Worm (Caenorhabditis elegans): ENCODE measurements around the gene T01H10.11.

T01H10.11 gene

DNA sequence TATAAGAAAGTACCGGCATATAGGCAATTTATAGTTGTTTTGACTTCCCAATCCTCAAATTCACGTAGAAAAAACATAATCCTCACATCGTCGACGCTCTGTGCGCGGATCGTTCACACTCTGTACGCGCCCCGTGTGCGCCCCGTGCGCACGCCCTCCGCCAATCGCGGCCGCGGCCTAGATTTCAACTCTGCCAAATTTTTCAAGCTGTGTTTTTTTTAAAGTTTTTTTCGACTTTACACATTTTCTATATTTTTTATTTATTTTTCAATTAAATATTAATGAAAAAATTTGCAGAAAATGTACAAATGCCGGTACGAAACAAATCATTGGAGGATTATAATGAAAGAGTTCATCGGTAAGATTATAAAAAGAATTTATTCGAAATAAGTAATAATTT is at the start of gene T01H10.11:
Gene T01H10.11, plus strand, starts transcription at position 301 of the 400 bp plus-strand sequence.
- TF ChIP-seq elt-3 (tag; optimal IDR thresholded peaks at IDR 0.05) (no peak), unc-62 (GFP tag; optimal IDR thresholded peaks at IDR 0.05) (no peak), snpc-4 (tag; optimal IDR thresholded peaks at IDR 0.05) (no peak), sea-2 (GFP tag; optimal IDR thresholded peaks at IDR 0.05) (no peak), fkh-10 (GFP tag; optimal IDR thresholded peaks at IDR 0.05) (no peak), ama-1 (optimal IDR thresholded peaks at IDR 0.05) (no peak), unc-39 (tag; optimal IDR thresholded peaks at IDR 0.05) (no peak), nhr-12 (tag; optimal IDR thresholded peaks at IDR 0.05) (no peak)

DNA sequence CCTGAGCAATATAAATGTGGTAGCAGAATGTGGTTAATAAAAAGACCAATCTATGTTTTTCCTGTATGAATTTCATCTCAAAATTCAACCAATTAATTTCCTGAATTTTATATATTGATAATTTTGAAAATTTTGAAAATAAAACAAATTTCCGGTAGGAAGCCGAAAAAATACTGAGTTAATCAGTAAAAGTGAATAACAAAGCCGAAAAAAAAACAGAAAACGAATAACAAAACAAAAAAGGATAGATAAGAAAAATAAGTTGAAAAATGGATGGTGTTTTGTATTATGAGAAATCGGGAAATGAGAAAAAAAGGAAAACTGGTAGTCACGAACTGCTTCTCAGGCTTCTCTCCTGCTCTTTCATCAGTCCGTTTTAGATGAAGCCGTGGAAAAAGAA is 49.5 kb upstream of the T01H10.11 start, which contains the start of gene tmem-145:
Gene tmem-145, minus strand, starts transcription at position 101 of the 400 bp plus-strand sequence.
- TF ChIP-seq tbx-2 (tag; optimal IDR thresholded peaks at IDR 0.05), result no peak
- TF ChIP-seq nhr-11 (tag; optimal IDR thresholded peaks at IDR 0.05), result no peak
- TF ChIP-seq nhr-76 (tag; optimal IDR thresholded peaks at IDR 0.05), result no peak
- TF ChIP-seq pqm-1 (tag; optimal IDR thresholded peaks at IDR 0.05), result no peak
- no peak for TF ChIP-seq snpc-4 (tag; optimal IDR thresholded peaks at IDR 0.05)
- TF ChIP-seq fos-1 (tag; optimal IDR thresholded peaks at IDR 0.05), result no peak

DNA sequence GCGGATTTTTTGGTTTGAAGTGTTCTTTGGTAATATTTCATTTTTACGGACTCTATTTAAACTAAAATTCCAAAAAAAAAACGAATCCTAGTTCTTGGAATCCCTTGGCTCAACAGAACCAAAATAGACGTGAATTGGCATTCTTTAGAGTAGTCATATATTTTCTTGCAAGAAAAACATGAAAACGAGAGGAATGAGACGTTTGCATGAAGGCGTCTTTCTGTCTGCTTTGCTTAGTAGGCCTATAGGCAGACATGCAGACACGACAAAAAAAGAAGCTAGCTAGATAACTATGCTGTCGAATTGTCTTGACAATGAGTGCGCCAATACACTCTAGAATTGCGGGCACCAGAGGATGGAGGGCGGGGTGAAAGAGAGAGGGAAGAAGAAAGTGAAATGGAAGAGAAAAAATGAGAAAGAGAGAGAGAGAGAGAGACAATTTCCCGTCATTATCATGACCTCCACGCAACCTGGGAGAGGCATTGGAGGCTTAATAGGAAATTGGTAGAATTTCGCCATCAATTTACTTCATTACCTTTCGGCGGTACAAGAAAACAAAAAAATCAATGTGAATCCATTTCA is 42.6 kb upstream of the T01H10.11 start:
- TF ChIP-seq nhr-25 (tag; optimal IDR thresholded peaks at IDR 0.05) (peak; percentile 71), ztf-4 (tag; optimal IDR thresholded peaks at IDR 0.05) (no peak), ceh-28 (tag; optimal IDR thresholded peaks at IDR 0.05) (no peak), snpc-4 (tag; optimal IDR thresholded peaks at IDR 0.05) (no peak), lsy-12 (tag; optimal IDR thresholded peaks at IDR 0.05) (no peak), nhr-23 (tag; optimal IDR thresholded peaks at IDR 0.05) (peak; percentile 24), nfya-1 (tag; optimal IDR thresholded peaks at IDR 0.05; ENCODE audit: insufficient read depth) (peak; percentile 43)

DNA sequence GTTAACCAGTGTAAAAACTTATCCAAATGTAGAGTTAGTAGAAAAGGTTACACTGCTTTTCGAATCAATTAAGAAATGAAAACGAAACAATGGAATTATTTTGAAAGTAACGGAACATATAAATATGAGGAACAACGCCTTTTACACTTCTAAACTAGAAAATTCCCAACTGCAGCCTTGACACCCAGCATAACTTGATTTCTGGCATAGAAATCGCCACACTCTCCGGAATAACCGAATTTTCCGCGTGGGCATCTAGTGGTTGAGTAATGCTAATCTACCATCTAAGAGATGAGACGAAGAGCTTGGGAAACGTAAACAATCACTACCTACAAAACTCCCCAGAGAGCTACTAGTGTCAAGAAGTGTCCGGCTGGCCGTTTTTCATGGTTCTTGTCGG is 42.0 kb upstream of the T01H10.11 start:
- TF ChIP-seq nhr-43 (tag; optimal IDR thresholded peaks at IDR 0.05; ENCODE audit: poor library complexity, severe bottlenecking) (no peak), mml-1 (tag; optimal IDR thresholded peaks at IDR 0.05) (no peak), lin-15B (tag; optimal IDR thresholded peaks at IDR 0.05) (no peak), daf-12 (tag; optimal IDR thresholded peaks at IDR 0.05) (no peak), elt-1 (tag; optimal IDR thresholded peaks at IDR 0.05) (peak; percentile 66), nhr-77 (tag; optimal IDR thresholded peaks at IDR 0.05) (no peak), ztf-11 (tag; optimal IDR thresholded peaks at IDR 0.05) (no peak)

DNA sequence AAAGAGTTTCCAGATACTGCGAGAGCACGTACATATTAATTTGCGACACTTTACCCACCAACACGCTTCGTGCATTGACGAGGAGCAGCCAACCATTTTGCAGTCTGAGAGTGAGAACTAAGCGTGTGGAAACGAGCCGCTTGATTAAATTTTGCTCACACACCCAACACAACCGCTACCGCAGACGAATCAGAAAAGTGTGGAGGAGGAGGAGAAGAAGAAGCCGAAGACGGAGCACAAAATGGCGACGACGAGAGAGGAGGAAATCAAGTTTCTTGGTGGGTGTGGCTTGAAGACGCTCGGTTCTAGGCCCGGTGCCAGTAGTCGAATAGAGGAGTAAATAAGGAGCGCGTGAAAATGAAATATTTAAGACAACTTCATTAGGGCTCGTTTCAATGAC is 40.4 kb upstream of the T01H10.11 start:
- TF ChIP-seq mdl-1 (tag; optimal IDR thresholded peaks at IDR 0.05) (no peak), mml-1 (tag; optimal IDR thresholded peaks at IDR 0.05) (no peak), fkh-10 (GFP tag; optimal IDR thresholded peaks at IDR 0.05) (peak; percentile 78), eor-1 (tag; optimal IDR thresholded peaks at IDR 0.05) (no peak), ztf-4 (tag; optimal IDR thresholded peaks at IDR 0.05) (no peak), lsy-12 (tag; optimal IDR thresholded peaks at IDR 0.05) (no peak), nfya-1 (tag; optimal IDR thresholded peaks at IDR 0.05; ENCODE audit: insufficient read depth) (peak; percentile 25), ceh-16 (tag; optimal IDR thresholded peaks at IDR 0.05) (no peak)

DNA sequence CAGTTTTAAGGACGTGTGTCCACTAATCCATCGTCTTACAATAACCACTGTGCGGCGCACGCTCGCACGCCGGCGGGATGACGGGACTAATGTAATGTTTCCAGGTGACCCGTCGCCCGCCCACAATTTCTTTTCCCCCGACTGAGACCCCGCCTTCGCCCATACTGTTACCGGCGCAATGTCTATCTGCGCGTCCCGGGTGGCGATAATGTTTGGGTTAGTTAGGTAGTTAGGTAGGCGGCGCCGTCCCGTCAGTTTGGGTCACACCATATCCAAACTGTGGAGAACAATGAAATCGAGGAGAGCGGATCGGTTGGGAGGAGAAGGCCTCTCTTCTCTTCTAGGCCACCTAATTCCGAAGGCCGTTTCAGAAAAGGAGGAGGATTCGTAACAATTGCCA is 37.0 kb upstream of the T01H10.11 start:
- no peak for TF ChIP-seq snpc-4 (tag; optimal IDR thresholded peaks at IDR 0.05)
- TF ChIP-seq ama-1 (optimal IDR thresholded peaks at IDR 0.05), result no peak
- no peak for TF ChIP-seq aly-2 (tag; optimal IDR thresholded peaks at IDR 0.05)
- TF ChIP-seq unc-62 (GFP tag; optimal IDR thresholded peaks at IDR 0.05), result no peak
- TF ChIP-seq nhr-11 (tag; optimal IDR thresholded peaks at IDR 0.05), result no peak
- no peak for TF ChIP-seq ZK546.5 (tag; optimal IDR thresholded peaks at IDR 0.05)
- no peak for TF ChIP-seq egl-5 (tag; optimal IDR thresholded peaks at IDR 0.05)
- no peak for TF ChIP-seq sea-2 (GFP tag; optimal IDR thresholded peaks at IDR 0.05)
- TF ChIP-seq nhr-76 (tag; optimal IDR thresholded peaks at IDR 0.05), result no peak
- TF ChIP-seq lin-39 (tag; optimal IDR thresholded peaks at IDR 0.05), result no peak
- TF ChIP-seq nhr-43 (tag; optimal IDR thresholded peaks at IDR 0.05; ENCODE audit: poor library complexity, severe bottlenecking), result no peak
- no peak for TF ChIP-seq jun-1 (tag; optimal IDR thresholded peaks at IDR 0.05)
- no peak for TF ChIP-seq pqm-1 (tag; optimal IDR thresholded peaks at IDR 0.05)
- no peak for TF ChIP-seq daf-12 (tag; optimal IDR thresholded peaks at IDR 0.05)
- no peak for TF ChIP-seq nhr-23 (tag; optimal IDR thresholded peaks at IDR 0.05)
- no peak for TF ChIP-seq lsy-12 (tag; optimal IDR thresholded peaks at IDR 0.05)
- no peak for TF ChIP-seq nhr-237 (tag; optimal IDR thresholded peaks at IDR 0.05)
- no peak for TF ChIP-seq nhr-28 (tag; optimal IDR thresholded peaks at IDR 0.05)
- TF ChIP-seq elt-1 (tag; optimal IDR thresholded peaks at IDR 0.05), result no peak
- no peak for TF ChIP-seq nhr-25 (tag; optimal IDR thresholded peaks at IDR 0.05)
